Worm (Caenorhabditis elegans): Measurements from ENCODE around the gene K07F5.7.

The K07F5.7 gene

ce11 chrIV:9810633-9811032 is 37.3 kb downstream of the K07F5.7 start, which contains the start of gene dct-15 (continued):
- TF ChIP-seq mec-3 (tag; optimal IDR thresholded peaks at IDR 0.05; ENCODE audit: borderline replicate concordance): no peak
- TF ChIP-seq syd-9 (tag; optimal IDR thresholded peaks at IDR 0.05): no peak
- TF ChIP-seq pros-1 (tag; optimal IDR thresholded peaks at IDR 0.05): no peak

ce11 chrIV:9803544-9803943 is 44.4 kb downstream of the K07F5.7 start:
- TF ChIP-seq npax-4 (tag; optimal IDR thresholded peaks at IDR 0.05) (no peak), unc-42 (tag; optimal IDR thresholded peaks at IDR 0.05) (peak; percentile 6), lim-6 (tag; optimal IDR thresholded peaks at IDR 0.05) (no peak), ets-4 (tag; optimal IDR thresholded peaks at IDR 0.05) (no peak)

- TF ChIP-seq sdc-2 (tag; optimal IDR thresholded peaks at IDR 0.05): no peak
- no peak for TF ChIP-seq T23F11.4 (GFP tag; optimal IDR thresholded peaks at IDR 0.05)
Observed at ce11 chrIV:9802711-9803110, 45.3 kb downstream of the K07F5.7 start, which contains the start of gene fat-3. TSS of gene fat-3 (plus strand) at chrIV:9803023.

ce11 chrIV:9801418-9801817 is 46.6 kb downstream of the K07F5.7 start:
- peak; percentile 94 for TF ChIP-seq elt-2 (tag; optimal IDR thresholded peaks at IDR 0.05)
- TF ChIP-seq ceh-19 (GFP tag; optimal IDR thresholded peaks at IDR 0.05): no peak

DNA sequence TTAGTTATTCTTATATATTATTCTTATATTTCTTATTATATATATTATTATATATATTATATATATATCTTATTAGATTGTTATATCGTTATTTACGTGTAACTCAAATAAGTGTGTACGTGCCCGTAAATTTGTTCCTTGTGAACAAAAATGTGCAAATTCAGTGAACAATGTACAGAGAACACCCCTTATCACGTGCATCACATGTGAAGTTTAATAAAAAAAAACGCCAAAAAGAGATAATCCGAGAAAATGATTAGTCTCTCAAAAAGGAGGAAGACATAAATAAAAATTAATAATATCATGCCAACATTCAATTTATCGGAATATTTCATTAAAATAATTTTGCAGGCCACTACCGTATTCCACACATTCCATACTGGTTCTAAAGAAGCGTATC is 48.3 kb downstream of the K07F5.7 start:
- TF ChIP-seq pat-9 (tag; optimal IDR thresholded peaks at IDR 0.05) (no peak), npax-4 (tag; optimal IDR thresholded peaks at IDR 0.05) (no peak), fkh-6 (tag; optimal IDR thresholded peaks at IDR 0.05) (no peak), unc-42 (tag; optimal IDR thresholded peaks at IDR 0.05) (no peak), ref-2 (tag; optimal IDR thresholded peaks at IDR 0.05) (no peak), tbx-7 (tag; optimal IDR thresholded peaks at IDR 0.05) (no peak), elt-4 (tag; optimal IDR thresholded peaks at IDR 0.05) (no peak), fkh-10 (GFP tag; optimal IDR thresholded peaks at IDR 0.05) (no peak), ceh-34 (tag; optimal IDR thresholded peaks at IDR 0.05) (no peak), ceh-14 (tag; optimal IDR thresholded peaks at IDR 0.05) (no peak), F13H6.1 (tag; optimal IDR thresholded peaks at IDR 0.05) (no peak), nhr-232 (tag; optimal IDR thresholded peaks at IDR 0.05) (no peak), nhr-11 (tag; optimal IDR thresholded peaks at IDR 0.05) (no peak), ceh-48 (tag; optimal IDR thresholded peaks at IDR 0.05) (no peak), ceh-9 (tag; optimal IDR thresholded peaks at IDR 0.05) (no peak), che-1 (tag; optimal IDR thresholded peaks at IDR 0.05) (no peak), ceh-31 (tag; optimal IDR thresholded peaks at IDR 0.05) (no peak)

- TF ChIP-seq ceh-2 (tag; optimal IDR thresholded peaks at IDR 0.05) (no peak), pag-3 (tag; optimal IDR thresholded peaks at IDR 0.05; ENCODE audit: borderline replicate concordance) (no peak), hlh-6 (tag; optimal IDR thresholded peaks at IDR 0.05) (no peak), npax-4 (tag; optimal IDR thresholded peaks at IDR 0.05) (no peak), hlh-8 (tag; optimal IDR thresholded peaks at IDR 0.05) (no peak), gmeb-2 (tag; optimal IDR thresholded peaks at IDR 0.05) (no peak), ceh-22 (tag; optimal IDR thresholded peaks at IDR 0.05) (no peak), zip-5 (tag; optimal IDR thresholded peaks at IDR 0.05) (no peak), unc-86 (tag; optimal IDR thresholded peaks at IDR 0.05) (no peak), tbx-7 (tag; optimal IDR thresholded peaks at IDR 0.05) (no peak), C38D4.7 (GFP tag; optimal IDR thresholded peaks at IDR 0.05) (no peak), dve-1 (tag; optimal IDR thresholded peaks at IDR 0.05) (no peak)
Observed at ce11 chrIV:9799129-9799528, 48.8 kb downstream of the K07F5.7 start, which contains the start of gene fat-4. TSS of gene fat-4 (plus strand) at chrIV:9799429.

Measured in whole organism, late embryonic.